Worm (Caenorhabditis elegans) whole organism, L2 larva: ENCODE results near the gene fbxa-153.

ENCODE experiments used
- ceh-82 ChIP-seq: fragments of 150-350 bp; optimal IDR thresholded peaks from 2 replicates; lab custom pipeline; 2014; ENCODE audit warnings: missing biosample characterization, missing genetic modification characterization
- lin-13 ChIP-seq: fragments of 150-350 bp; optimal IDR thresholded peaks from 2 replicates; lab custom pipeline; 2014; ENCODE audit warnings: missing biosample characterization, missing genetic modification reagents, missing genetic modification characterization
- mdl-1 ChIP-seq, 2 experiments: fragments of 150-350 bp in 1 of 2; sonication (generic microtip) in 1 of 2; optimal IDR thresholded peaks; 2 replicates each; lab custom pipeline; 2017; ENCODE audit warnings: missing biosample characterization in 2 of 2, missing genetic modification characterization in 2 of 2
- nhr-77 ChIP-seq: fragments of 150-350 bp; optimal IDR thresholded peaks from 2 replicates; lab custom pipeline; 2014; ENCODE audit warnings: missing biosample characterization, missing genetic modification characterization

- TF ChIP-seq lin-13 (GFP tag; lab: Kevin White, UChicago), result peak; percentile 35
- TF ChIP-seq ceh-82, result no peak
- no peak for TF ChIP-seq mdl-1 (tag; optimal IDR thresholded peaks at IDR 0.05; lab: Kevin White, UChicago)
- no peak for TF ChIP-seq nhr-77 (tag; lab: Kevin White, UChicago)
Measured at ce11 chrV:15578386-15578785, 31.8 kb downstream of the fbxa-153 start, which contains the start of gene F28F8.9.
